Fruit fly (Drosophila melanogaster) whole organism, embryonic: ENCODE measurements around the gene lectin-33A.

ENCODE experiments used
- Aef1 ChIP-seq: fragments of 200-800 bp; sonication (Bioruptor generic); IDR thresholded peaks from 3 replicates; pipeline ENCODE4 v1.3.6; 2022; ENCODE audit warnings: missing biosample characterization, missing genetic modification characterization
- Asciz ChIP-seq: fragments of 200-800 bp; sonication (Bioruptor generic); optimal IDR thresholded peaks from 2 replicates; lab custom pipeline; 2017; ENCODE audit warnings: missing biosample characterization, mild to moderate bottlenecking, missing genetic modification characterization, missing genetic modification reagents
- BtbVII ChIP-seq: fragments of 200-800 bp; sonication (Bioruptor generic); optimal IDR thresholded peaks from 3 replicates; lab custom pipeline; 2017; ENCODE audit warnings: missing biosample characterization, mild to moderate bottlenecking, missing genetic modification characterization
- CG11093 ChIP-seq: fragments of 200-800 bp; sonication (Bioruptor generic); IDR thresholded peaks from 3 replicates; pipeline ENCODE4 v1.3.6; 2022; ENCODE audit warnings: missing biosample characterization, missing genetic modification characterization
- CG14014 ChIP-seq: fragments of 200-800 bp; sonication (Bioruptor generic); IDR thresholded peaks from 2 replicates; pipeline ENCODE4 v1.3.6; 2022; ENCODE audit warnings: missing biosample characterization, missing genetic modification characterization
- CG14667 ChIP-seq: fragments of 200-800 bp; sonication (Bioruptor generic); IDR thresholded peaks from 2 replicates; pipeline ENCODE4 v1.3.6; 2022; ENCODE audit warnings: missing biosample characterization, missing genetic modification characterization
- CG17385 ChIP-seq: fragments of 200-800 bp; sonication (Bioruptor generic); optimal IDR thresholded peaks from 3 replicates; lab custom pipeline; 2018; ENCODE audit warnings: missing biosample characterization, mild to moderate bottlenecking, missing genetic modification characterization
- CG2116 ChIP-seq: fragments of 200-800 bp; sonication (Bioruptor generic); optimal IDR thresholded peaks from 3 replicates; lab custom pipeline; 2018; ENCODE audit warnings: missing biosample characterization, mild to moderate bottlenecking, missing genetic modification characterization
- CG2199 ChIP-seq: fragments of 200-800 bp; sonication (Bioruptor generic); IDR thresholded peaks from 3 replicates; pipeline ENCODE4 v1.3.6; 2022; ENCODE audit warnings: missing biosample characterization, missing genetic modification characterization
- CG31441 ChIP-seq: fragments of 200-800 bp; sonication (Bioruptor generic); IDR thresholded peaks from 2 replicates; pipeline ENCODE4 v1.3.6; 2022; ENCODE audit warnings: missing biosample characterization, missing genetic modification characterization
- CG32767 ChIP-seq: fragments of 200-800 bp; sonication (Bioruptor generic); IDR thresholded peaks from 2 replicates; pipeline ENCODE4 v1.3.6; 2022; ENCODE audit warnings: missing biosample characterization, missing genetic modification characterization
- CG34376 ChIP-seq: fragments of 200-800 bp; sonication (Bioruptor generic); optimal IDR thresholded peaks from 2 replicates; lab custom pipeline; 2018; ENCODE audit warnings: missing biosample characterization, mild to moderate bottlenecking, missing genetic modification characterization
- CG3838 ChIP-seq: fragments of 200-800 bp; sonication (Bioruptor generic); optimal IDR thresholded peaks from 3 replicates; lab custom pipeline; 2016; ENCODE audit warnings: missing biosample characterization, missing genetic modification characterization
- CG3847 ChIP-seq: fragments of 200-800 bp; sonication (Bioruptor generic); IDR thresholded peaks from 2 replicates; pipeline ENCODE4 v1.3.6; 2022; ENCODE audit warnings: missing biosample characterization, missing genetic modification characterization
- CG6689 ChIP-seq: fragments of 200-800 bp; sonication (Bioruptor generic); IDR thresholded peaks from 2 replicates; pipeline ENCODE4 v1.3.6; 2022; ENCODE audit warnings: missing biosample characterization, missing genetic modification characterization
- CG8290 ChIP-seq, 3 experiments: fragments of 200-800 bp; sonication (Bioruptor generic); optimal IDR thresholded peaks; 2 replicates each; lab custom pipeline; 2016 to 2019; ENCODE audit warnings: missing biosample characterization in 3 of 3, missing genetic modification characterization in 3 of 3, mild to moderate bottlenecking in 2 of 3, moderate library complexity in 1 of 3
- CG9932 ChIP-seq: fragments of 200-800 bp; sonication (Bioruptor generic); IDR thresholded peaks from 2 replicates; pipeline ENCODE4 v1.3.6; 2022; ENCODE audit warnings: missing biosample characterization, missing genetic modification characterization
- Chrac-16 ChIP-seq: fragments of 200-800 bp; sonication (Bioruptor generic); optimal IDR thresholded peaks from 3 replicates; lab custom pipeline; 2016; ENCODE audit warnings: missing biosample characterization, missing genetic modification characterization
- Hmr ChIP-seq: fragments of 200-800 bp; sonication (Bioruptor generic); optimal IDR thresholded peaks from 3 replicates; lab custom pipeline; 2017; ENCODE audit warnings: mild to moderate bottlenecking, missing biosample characterization, missing genetic modification reagents, missing genetic modification characterization
- Hr39 ChIP-seq: fragments of >200 bp; optimal IDR thresholded peaks from 2 replicates; lab custom pipeline; 2017
- Kr ChIP-seq: fragments of 200-800 bp; sonication (Bioruptor generic); optimal IDR thresholded peaks from 2 replicates; lab custom pipeline; 2017; ENCODE audit warnings: missing biosample characterization, mild to moderate bottlenecking, missing genetic modification characterization
- Lim3 ChIP-seq: fragments of 200-800 bp; sonication (Bioruptor generic); IDR thresholded peaks from 2 replicates; pipeline ENCODE4 v1.3.6; 2022; ENCODE audit warnings: missing biosample characterization, missing genetic modification characterization
- Myb ChIP-seq: fragments of 200-800 bp; sonication (Bioruptor generic); optimal IDR thresholded peaks from 2 replicates; lab custom pipeline; 2016; ENCODE audit warnings: missing biosample characterization, missing genetic modification characterization
- Oaz ChIP-seq: fragments of 200-800 bp; sonication (Bioruptor generic); IDR thresholded peaks from 2 replicates; pipeline ENCODE4 v1.3.6; 2022; ENCODE audit warnings: missing biosample characterization, missing genetic modification characterization
- Six4 ChIP-seq: fragments of 200-800 bp; sonication (Bioruptor generic); optimal IDR thresholded peaks from 2 replicates; lab custom pipeline; 2016; ENCODE audit warnings: missing biosample characterization, missing genetic modification characterization
- Tbp ChIP-seq: fragments of >200 bp; optimal IDR thresholded peaks from 2 replicates; lab custom pipeline; 2018; ENCODE audit warnings: missing biosample characterization, missing genetic modification characterization
- ase ChIP-seq: fragments of 200-800 bp; sonication (Bioruptor generic); IDR thresholded peaks from 3 replicates; pipeline ENCODE4 v1.3.6; 2022; ENCODE audit warnings: missing biosample characterization, missing genetic modification characterization
- ash1 ChIP-seq: fragments of 200-800 bp; sonication (Bioruptor generic); optimal IDR thresholded peaks from 2 replicates; lab custom pipeline; 2018; ENCODE audit warnings: missing biosample characterization, mild to moderate bottlenecking, missing genetic modification characterization
- br ChIP-seq: fragments of >200 bp; optimal IDR thresholded peaks from 2 replicates; lab custom pipeline; 2017
- chn ChIP-seq: fragments of 200-800 bp; sonication (Bioruptor generic); optimal IDR thresholded peaks from 2 replicates; lab custom pipeline; 2016; ENCODE audit warnings: missing biosample characterization, missing genetic modification characterization
- dimm ChIP-seq: fragments of 200-800 bp; sonication (Bioruptor generic); IDR thresholded peaks from 2 replicates; pipeline ENCODE4 v1.3.6; 2022; ENCODE audit warnings: missing biosample characterization, missing genetic modification characterization
- ewg ChIP-seq: fragments of 200-800 bp; sonication (Bioruptor generic); optimal IDR thresholded peaks from 3 replicates; lab custom pipeline; 2017; ENCODE audit warnings: mild to moderate bottlenecking, missing biosample characterization, missing genetic modification reagents, missing genetic modification characterization
- grau ChIP-seq: fragments of 200-800 bp; optimal IDR thresholded peaks from 3 replicates; lab custom pipeline; 2019; ENCODE audit warnings: missing biosample characterization, mild to moderate bottlenecking, missing genetic modification characterization, moderate library complexity
- h ChIP-seq: fragments of >200 bp; optimal IDR thresholded peaks from 2 replicates; lab custom pipeline; 2017
- hbn ChIP-seq: fragments of 200-800 bp; sonication (Bioruptor generic); IDR thresholded peaks from 2 replicates; pipeline ENCODE4 v1.3.6; 2022; ENCODE audit warnings: missing biosample characterization, missing genetic modification characterization; ENCODE audit not compliant: partially characterized antibody
- lov ChIP-seq, 2 experiments: fragments of 200-800 bp in 1 of 2; fragments of >200 bp in 1 of 2; sonication (Bioruptor generic) in 1 of 2; IDR thresholded peaks in 1 of 2; optimal IDR thresholded peaks in 1 of 2; 2 replicates in 1 of 2; 3 replicates in 1 of 2; pipeline versions ENCODE4 v1.3.6 to Lab custom; 2017 to 2022; ENCODE audit warnings: missing biosample characterization in 1 of 2, missing genetic modification characterization in 1 of 2
- mam ChIP-seq: fragments of 200-800 bp; sonication (Bioruptor generic); optimal IDR thresholded peaks from 3 replicates; lab custom pipeline; 2016; ENCODE audit warnings: missing biosample characterization, missing genetic modification characterization
- mirr ChIP-seq: fragments of 200-800 bp; sonication (Bioruptor generic); optimal IDR thresholded peaks from 3 replicates; lab custom pipeline; 2018; ENCODE audit warnings: missing biosample characterization, mild to moderate bottlenecking, missing genetic modification characterization
- mld ChIP-seq: fragments of 200-800 bp; sonication (Bioruptor generic); IDR thresholded peaks from 3 replicates; pipeline ENCODE4 v1.3.6; 2022; ENCODE audit warnings: missing biosample characterization, missing genetic modification characterization; ENCODE audit not compliant: partially characterized antibody
- nerfin-2 ChIP-seq: fragments of 200-800 bp; sonication (Bioruptor generic); IDR thresholded peaks from 2 replicates; pipeline ENCODE4 v1.3.6; 2022; ENCODE audit warnings: missing biosample characterization, missing genetic modification characterization; ENCODE audit not compliant: partially characterized antibody
- phol ChIP-seq: fragments of 200-800 bp; sonication (Bioruptor generic); optimal IDR thresholded peaks from 3 replicates; lab custom pipeline; 2018; ENCODE audit warnings: missing biosample characterization, mild to moderate bottlenecking, missing genetic modification characterization, moderate library complexity
- pnt ChIP-seq: fragments of 200-800 bp; sonication (Bioruptor generic); optimal IDR thresholded peaks from 3 replicates; lab custom pipeline; 2016; ENCODE audit warnings: missing biosample characterization, missing genetic modification characterization
- prd ChIP-seq, 3 experiments: fragments of >200 bp in 2 of 3; fragments of 200-800 bp in 1 of 3; sonication (Bioruptor generic) in 1 of 3; optimal IDR thresholded peaks in 2 of 3; IDR thresholded peaks in 1 of 3; 2 replicates in 2 of 3; 3 replicates in 1 of 3; pipeline versions ENCODE4 v1.3.6 to Lab custom; 2017 to 2022; ENCODE audit warnings: missing biosample characterization in 1 of 3, missing genetic modification characterization in 1 of 3
- seq ChIP-seq: fragments of 200-800 bp; sonication (Bioruptor generic); IDR thresholded peaks from 2 replicates; pipeline ENCODE4 v1.3.6; 2022; ENCODE audit warnings: missing biosample characterization, missing genetic modification characterization
- shn ChIP-seq: fragments of 200-800 bp; sonication (Bioruptor generic); optimal IDR thresholded peaks from 3 replicates; lab custom pipeline; 2016; ENCODE audit warnings: missing biosample characterization, missing genetic modification characterization
- sna ChIP-seq: fragments of 200-800 bp; sonication (Bioruptor generic); IDR thresholded peaks from 2 replicates; pipeline ENCODE4 v1.3.6; 2022; ENCODE audit warnings: missing biosample characterization, missing genetic modification characterization; ENCODE audit not compliant: partially characterized antibody
- trh ChIP-seq: fragments of 200-800 bp; sonication (Bioruptor generic); optimal IDR thresholded peaks from 2 replicates; lab custom pipeline; 2016; ENCODE audit warnings: missing biosample characterization, missing genetic modification characterization
- zen ChIP-seq: fragments of 200-800 bp; sonication (Bioruptor generic); optimal IDR thresholded peaks from 3 replicates; lab custom pipeline; 2018; ENCODE audit warnings: missing biosample characterization, mild to moderate bottlenecking, missing genetic modification characterization, moderate library complexity

Gene lectin-33A

dm6 chr2L:11037583-11038517, 36.0 kb downstream of the lectin-33A start (continued):
- TF ChIP-seq nerfin-2 (GFP tag; lab: Robert Waterston, UW) = 0 out of 2 replicates have a peak, but pooled peaks have one; percentile 40
- TF ChIP-seq Hmr (GFP tag; lab: Kevin White, UChicago) = peak; percentile 39
- peak; percentile 47 for TF ChIP-seq CG17385 (GFP tag; lab: Kevin White, UChicago)
- TF ChIP-seq trh (GFP tag; lab: Kevin White, UChicago) = no peak
- peak; percentile 69 for TF ChIP-seq grau (tag; lab: Kevin White, UChicago)
- peak; percentile 52 for TF ChIP-seq Chrac-16 (GFP tag; lab: Kevin White, UChicago)
- TF ChIP-seq prd (optimal IDR thresholded peaks at IDR 0.05; lab: Kevin White, UChicago) = no peak
- peak; percentile 6; the same call in 1 of the 3 replicates for TF ChIP-seq prd (GFP tag; IDR thresholded peaks at IDR 0.05; lab: Robert Waterston, UW)
- TF ChIP-seq chn (GFP tag; lab: Kevin White, UChicago) = peak; percentile 51
- no peak for TF ChIP-seq dimm (GFP tag; lab: Robert Waterston, UW)
- TF ChIP-seq br (lab: Kevin White, UChicago) = no peak
- TF ChIP-seq Aef1 (GFP tag; lab: Robert Waterston, UW) = peak; percentile 15; the same call in 1 of the 3 replicates
- TF ChIP-seq lov (optimal IDR thresholded peaks at IDR 0.05; lab: Kevin White, UChicago) = no peak
- no peak for TF ChIP-seq lov (GFP tag; IDR thresholded peaks at IDR 0.05; lab: Robert Waterston, UW)
- TF ChIP-seq Kr = no peak
- TF ChIP-seq ase (GFP tag; lab: Robert Waterston, UW) = no peak
- TF ChIP-seq CG11093 (GFP tag; lab: Robert Waterston, UW) = no peak
- TF ChIP-seq CG2116 (GFP tag; lab: Kevin White, UChicago) = peak; percentile 5
- TF ChIP-seq CG3847 = no peak
- TF ChIP-seq Lim3 (GFP tag; lab: Robert Waterston, UW) = no peak
- TF ChIP-seq CG14667 (GFP tag; lab: Robert Waterston, UW) = no peak
- peak; percentile 41 for TF ChIP-seq ewg (GFP tag; lab: Kevin White, UChicago)
- peak; percentile 62 for TF ChIP-seq phol (tag; lab: Kevin White, UChicago)
- TF ChIP-seq Six4 (GFP tag; lab: Kevin White, UChicago) = no peak
- TF ChIP-seq sna = no peak
- peak; percentile 14 for TF ChIP-seq CG8290 (GFP tag; optimal IDR thresholded peaks at IDR 0.05; lab: Kevin White, UChicago)
- peak in 1 of 2 experiments; percentile 16 for TF ChIP-seq CG8290 (tag; optimal IDR thresholded peaks at IDR 0.05; lab: Kevin White, UChicago)
- peak; percentile 35 for TF ChIP-seq mirr (GFP tag; lab: Kevin White, UChicago)
- peak; percentile 12 for TF ChIP-seq CG3838 (GFP tag; lab: Kevin White, UChicago)
- TF ChIP-seq CG34376 (GFP tag; lab: Kevin White, UChicago) = no peak
- TF ChIP-seq CG9932 = no peak
- peak; percentile 83; the same call in 2 of the 3 replicates for TF ChIP-seq CG2199
- TF ChIP-seq pnt (GFP tag; lab: Kevin White, UChicago) = peak; percentile 24
- peak; percentile 13; the same call in 1 of the 2 replicates for TF ChIP-seq Oaz
- TF ChIP-seq hbn (GFP tag; lab: Robert Waterston, UW) = no peak
- peak; percentile 56 for TF ChIP-seq CG31441 (GFP tag; lab: Robert Waterston, UW)
- no peak for TF ChIP-seq Tbp (GFP tag; lab: Kevin White, UChicago)
- peak; percentile 25 for TF ChIP-seq shn (GFP tag; lab: Kevin White, UChicago)
- peak; percentile 41 for TF ChIP-seq Asciz (GFP tag; lab: Kevin White, UChicago)
- TF ChIP-seq Hr39 = no peak
- peak; percentile 36; the same call in 1 of the 2 replicates for TF ChIP-seq CG14014 (GFP tag; lab: Robert Waterston, UW)
- TF ChIP-seq Myb (GFP tag; lab: Kevin White, UChicago) = peak; percentile 3
- peak; percentile 52 for TF ChIP-seq CG6689
- peak; percentile 4 for TF ChIP-seq mam
- no peak for TF ChIP-seq ash1 (GFP tag; lab: Kevin White, UChicago)
- TF ChIP-seq CG32767 = peak; percentile 48; the same call in 1 of the 2 replicates
- TF ChIP-seq seq (GFP tag; lab: Robert Waterston, UW) = peak; percentile 52; the same call in 1 of the 2 replicates
- TF ChIP-seq h = no peak
- no peak for TF ChIP-seq mld (GFP tag; lab: Robert Waterston, UW)
- no peak for TF ChIP-seq zen (tag; lab: Kevin White, UChicago)
- no peak for TF ChIP-seq BtbVII
